Fruit fly (Drosophila melanogaster) whole organism, embryonic: ENCODE results near the gene UbcE2M.

ENCODE experiments used
- ATbp ChIP-seq: fragments of 200-800 bp; sonication (Bioruptor generic); optimal IDR thresholded peaks from 2 replicates; lab custom pipeline; 2017; ENCODE audit warnings: missing biosample characterization, mild to moderate bottlenecking, missing genetic modification characterization, missing genetic modification reagents
- Asciz ChIP-seq: fragments of 200-800 bp; sonication (Bioruptor generic); optimal IDR thresholded peaks from 2 replicates; lab custom pipeline; 2017; ENCODE audit warnings: missing biosample characterization, mild to moderate bottlenecking, missing genetic modification characterization, missing genetic modification reagents
- C15 ChIP-seq: fragments of 200-800 bp; sonication (Bioruptor generic); IDR thresholded peaks from 3 replicates; pipeline ENCODE4 v1.3.6; 2022; ENCODE audit warnings: missing biosample characterization, missing genetic modification characterization
- CG12071 ChIP-seq: fragments of 200-800 bp; sonication (Bioruptor generic); optimal IDR thresholded peaks from 3 replicates; lab custom pipeline; 2018; ENCODE audit warnings: missing biosample characterization, mild to moderate bottlenecking, missing genetic modification characterization
- CG12391 ChIP-seq: fragments of 200-800 bp; sonication (Bioruptor generic); optimal IDR thresholded peaks from 3 replicates; lab custom pipeline; 2018; ENCODE audit warnings: missing biosample characterization, mild to moderate bottlenecking, missing genetic modification characterization, moderate library complexity
- CG12744 ChIP-seq: fragments of 200-800 bp; sonication (Bioruptor generic); optimal IDR thresholded peaks from 2 replicates; lab custom pipeline; 2016; ENCODE audit warnings: missing biosample characterization, missing genetic modification characterization
- CG13123 ChIP-seq: fragments of 200-800 bp; sonication (Bioruptor generic); optimal IDR thresholded peaks from 2 replicates; lab custom pipeline; 2016; ENCODE audit warnings: missing biosample characterization, missing genetic modification characterization
- CG14014 ChIP-seq: fragments of 200-800 bp; sonication (Bioruptor generic); IDR thresholded peaks from 2 replicates; pipeline ENCODE4 v1.3.6; 2022; ENCODE audit warnings: missing biosample characterization, missing genetic modification characterization
- CG14667 ChIP-seq: fragments of 200-800 bp; sonication (Bioruptor generic); IDR thresholded peaks from 2 replicates; pipeline ENCODE4 v1.3.6; 2022; ENCODE audit warnings: missing biosample characterization, missing genetic modification characterization
- CG14710 ChIP-seq: fragments of 200-800 bp; sonication (Bioruptor generic); optimal IDR thresholded peaks from 3 replicates; lab custom pipeline; 2019; ENCODE audit warnings: missing biosample characterization, mild to moderate bottlenecking, missing genetic modification characterization, moderate library complexity
- CG15696 ChIP-seq: fragments of 200-800 bp; sonication (Bioruptor generic); optimal IDR thresholded peaks from 2 replicates; lab custom pipeline; 2019; ENCODE audit warnings: missing biosample characterization, mild to moderate bottlenecking, missing genetic modification characterization, moderate library complexity
- CG18011 ChIP-seq: fragments of 200-800 bp; sonication (Bioruptor generic); optimal IDR thresholded peaks from 2 replicates; lab custom pipeline; 2017; ENCODE audit warnings: missing biosample characterization, missing genetic modification characterization, mild to moderate bottlenecking, moderate library complexity, missing genotype
- CG2889 ChIP-seq: fragments of 200-800 bp; sonication (Bioruptor generic); IDR thresholded peaks from 3 replicates; pipeline ENCODE4 v1.3.6; 2022; ENCODE audit warnings: missing biosample characterization, missing genetic modification characterization
- CG31365 ChIP-seq: fragments of 200-800 bp; sonication (Bioruptor generic); optimal IDR thresholded peaks from 2 replicates; lab custom pipeline; 2018; ENCODE audit warnings: missing biosample characterization, mild to moderate bottlenecking, missing genetic modification characterization
- CG32767 ChIP-seq: fragments of 200-800 bp; sonication (Bioruptor generic); IDR thresholded peaks from 2 replicates; pipeline ENCODE4 v1.3.6; 2022; ENCODE audit warnings: missing biosample characterization, missing genetic modification characterization
- CG3407 ChIP-seq: fragments of 200-800 bp; sonication (Bioruptor generic); optimal IDR thresholded peaks from 2 replicates; lab custom pipeline; 2018; ENCODE audit warnings: missing biosample characterization, mild to moderate bottlenecking, missing genetic modification characterization
- CG3726 ChIP-seq: fragments of 200-800 bp; sonication (Bioruptor generic); IDR thresholded peaks from 3 replicates; pipeline ENCODE4, ENCODE4 v1.3.6; 2022; ENCODE audit warnings: missing biosample characterization, missing genetic modification characterization
- CG42726 ChIP-seq: fragments of 200-800 bp; sonication (Bioruptor generic); IDR thresholded peaks from 2 replicates; pipeline ENCODE4 v1.3.6; 2022; ENCODE audit warnings: missing biosample characterization, missing genetic modification characterization; ENCODE audit not compliant: partially characterized antibody
- CG6689 ChIP-seq: fragments of 200-800 bp; sonication (Bioruptor generic); IDR thresholded peaks from 2 replicates; pipeline ENCODE4 v1.3.6; 2022; ENCODE audit warnings: missing biosample characterization, missing genetic modification characterization
- CG8089 ChIP-seq: fragments of 200-800 bp; sonication (Bioruptor generic); optimal IDR thresholded peaks from 3 replicates; lab custom pipeline; 2016; ENCODE audit warnings: missing biosample characterization, missing genetic modification characterization
- CrebB ChIP-seq: fragments of 200-800 bp; sonication (Bioruptor generic); optimal IDR thresholded peaks from 3 replicates; lab custom pipeline; 2018; ENCODE audit warnings: missing biosample characterization, mild to moderate bottlenecking, missing genetic modification characterization
- Dip2 ChIP-seq: fragments of 200-800 bp; sonication (Bioruptor generic); IDR thresholded peaks from 2 replicates; pipeline ENCODE4 v1.3.6; 2022; ENCODE audit warnings: missing biosample characterization, missing genetic modification characterization
- Elba2 ChIP-seq: fragments of 200-800 bp; sonication (Bioruptor generic); optimal IDR thresholded peaks from 3 replicates; lab custom pipeline; 2016; ENCODE audit warnings: missing biosample characterization, missing genetic modification characterization
- Ets65A ChIP-seq: fragments of 200-800 bp; sonication (Bioruptor generic); peaks from one replicate; lab custom pipeline; 2016; ENCODE audit warnings: missing biosample characterization, missing genetic modification characterization
- HmgZ ChIP-seq: fragments of 200-800 bp; sonication (Bioruptor generic); optimal IDR thresholded peaks from 2 replicates; lab custom pipeline; 2018; ENCODE audit warnings: missing biosample characterization, mild to moderate bottlenecking, missing genetic modification characterization
- Hsf ChIP-seq: fragments of 200-800 bp; sonication (Bioruptor generic); optimal IDR thresholded peaks from 3 replicates; lab custom pipeline; 2016; ENCODE audit warnings: missing biosample characterization, missing genetic modification characterization
- NK7.1 ChIP-seq: fragments of 200-800 bp; sonication (Bioruptor generic); optimal IDR thresholded peaks from 3 replicates; lab custom pipeline; 2016; ENCODE audit warnings: missing biosample characterization, missing genetic modification characterization
- Nf-YA ChIP-seq: fragments of 200-800 bp; sonication (Bioruptor generic); IDR thresholded peaks from 2 replicates; pipeline ENCODE4 v1.3.6; 2022; ENCODE audit warnings: missing biosample characterization, missing genetic modification characterization
- Nf-YC ChIP-seq: fragments of 200-800 bp; optimal IDR thresholded peaks from 3 replicates; lab custom pipeline; 2019; ENCODE audit warnings: missing biosample characterization, mild to moderate bottlenecking, missing genetic modification characterization, moderate library complexity
- NfI ChIP-seq: fragments of 200-800 bp; sonication (Bioruptor generic); optimal IDR thresholded peaks from 3 replicates; lab custom pipeline; 2018; ENCODE audit warnings: missing biosample characterization, mild to moderate bottlenecking, missing genetic modification characterization, moderate library complexity
- Pdp1 ChIP-seq, 2 experiments: fragments of 200-800 bp; sonication (Bioruptor generic); optimal IDR thresholded peaks; 3 replicates each; lab custom pipeline; 2016; ENCODE audit warnings: missing biosample characterization in 2 of 2, missing genetic modification characterization in 2 of 2, mild to moderate bottlenecking in 1 of 2, moderate library complexity in 1 of 2
- Ptx1 ChIP-seq: fragments of 200-800 bp; sonication (Bioruptor generic); IDR thresholded peaks from 2 replicates; pipeline ENCODE4 v1.3.6; 2022; ENCODE audit warnings: missing biosample characterization, missing genetic modification characterization
- Sox100B ChIP-seq: fragments of 200-800 bp; sonication (Bioruptor generic); optimal IDR thresholded peaks from 3 replicates; lab custom pipeline; 2018; ENCODE audit warnings: missing biosample characterization, mild to moderate bottlenecking, missing genetic modification characterization
- bbx ChIP-seq: fragments of 200-800 bp; sonication (Bioruptor generic); IDR thresholded peaks from 2 replicates; pipeline ENCODE4 v1.3.6; 2022; ENCODE audit warnings: missing biosample characterization, missing genetic modification characterization; ENCODE audit not compliant: partially characterized antibody
- cad ChIP-seq: fragments of >200 bp; optimal IDR thresholded peaks from 2 replicates; lab custom pipeline; 2017; ENCODE audit warnings: missing biosample characterization, missing genetic modification characterization
- ci ChIP-seq: fragments of 200-800 bp; sonication (Bioruptor generic); IDR thresholded peaks from 3 replicates; pipeline ENCODE4 v1.3.6; 2022; ENCODE audit warnings: missing biosample characterization, missing genetic modification characterization
- dmrt11E ChIP-seq: fragments of 200-800 bp; sonication (Bioruptor generic); optimal IDR thresholded peaks from 3 replicates; lab custom pipeline; 2018; ENCODE audit warnings: missing biosample characterization, mild to moderate bottlenecking, missing genetic modification characterization, moderate library complexity
- eve ChIP-seq, 2 experiments: fragments of >200 bp; optimal IDR thresholded peaks; 2 replicates each; lab custom pipeline; 2017; ENCODE audit warnings: missing biosample characterization in 2 of 2, missing genetic modification characterization in 2 of 2
- gcm ChIP-seq: fragments of 200-800 bp; sonication (Bioruptor generic); optimal IDR thresholded peaks from 2 replicates; lab custom pipeline; 2019; ENCODE audit warnings: missing biosample characterization, mild to moderate bottlenecking, missing genetic modification characterization, moderate library complexity
- grn ChIP-seq: fragments of 200-800 bp; sonication (Bioruptor generic); optimal IDR thresholded peaks from 3 replicates; lab custom pipeline; 2017; ENCODE audit warnings: missing biosample characterization, missing genetic modification characterization
- her ChIP-seq: fragments of 200-800 bp; sonication (Bioruptor generic); optimal IDR thresholded peaks from 2 replicates; lab custom pipeline; 2016; ENCODE audit warnings: missing biosample characterization, missing genetic modification characterization
- inv ChIP-seq: fragments of 200-800 bp; sonication (Bioruptor generic); IDR thresholded peaks from 2 replicates; pipeline ENCODE4 v1.3.6; 2022; ENCODE audit warnings: missing biosample characterization, missing genetic modification characterization; ENCODE audit not compliant: partially characterized antibody
- kay ChIP-seq: fragments of 200-800 bp; sonication (Bioruptor generic); optimal IDR thresholded peaks from 2 replicates; lab custom pipeline; 2016; ENCODE audit warnings: missing biosample characterization, missing genetic modification characterization
- klu ChIP-seq: fragments of 200-800 bp; sonication (Bioruptor generic); IDR thresholded peaks from 2 replicates; pipeline ENCODE4 v1.3.6; 2022; ENCODE audit warnings: missing biosample characterization, missing genetic modification characterization
- lilli ChIP-seq: fragments of 200-800 bp; sonication (Bioruptor generic); optimal IDR thresholded peaks from 3 replicates; lab custom pipeline; 2016; ENCODE audit warnings: missing biosample characterization, missing genetic modification characterization
- mirr ChIP-seq: fragments of 200-800 bp; sonication (Bioruptor generic); optimal IDR thresholded peaks from 3 replicates; lab custom pipeline; 2018; ENCODE audit warnings: missing biosample characterization, mild to moderate bottlenecking, missing genetic modification characterization
- odd ChIP-seq: fragments of 200-800 bp; sonication (Bioruptor generic); optimal IDR thresholded peaks from 2 replicates; lab custom pipeline; 2017; ENCODE audit warnings: missing biosample characterization, mild to moderate bottlenecking, missing genetic modification characterization
- scrt ChIP-seq: fragments of 200-800 bp; sonication (Bioruptor generic); optimal IDR thresholded peaks from 2 replicates; lab custom pipeline; 2018; ENCODE audit warnings: missing biosample characterization, mild to moderate bottlenecking, missing genetic modification characterization, moderate library complexity
- slou ChIP-seq: fragments of 200-800 bp; sonication (Bioruptor generic); optimal IDR thresholded peaks from 3 replicates; lab custom pipeline; 2016; ENCODE audit warnings: missing biosample characterization, missing genetic modification characterization
- stc ChIP-seq: fragments of 200-800 bp; sonication (Bioruptor generic); IDR thresholded peaks from 2 replicates; pipeline ENCODE4 v1.3.6; 2022; ENCODE audit warnings: missing biosample characterization, missing genetic modification characterization
- trem ChIP-seq: fragments of 200-800 bp; optimal IDR thresholded peaks from 3 replicates; lab custom pipeline; 2019; ENCODE audit warnings: missing biosample characterization, mild to moderate bottlenecking, missing genetic modification characterization, moderate library complexity
- zf30C ChIP-seq: fragments of 200-800 bp; sonication (Bioruptor generic); optimal IDR thresholded peaks from 3 replicates; lab custom pipeline; 2018; ENCODE audit warnings: missing biosample characterization, mild to moderate bottlenecking, missing genetic modification characterization

UbcE2M gene

dm6 chr3L:8175818-8176217, 22.0 kb downstream of the UbcE2M start, which contains the start of gene RecQ4 (continued):
- TF ChIP-seq scrt: no peak
- TF ChIP-seq CG2889 (GFP tag; lab: Robert Waterston, UW): no peak
- TF ChIP-seq kay (GFP tag; lab: Kevin White, UChicago): no peak
- TF ChIP-seq CG18011 (GFP tag; lab: Kevin White, UChicago): peak; percentile 17
- TF ChIP-seq dmrt11E: no peak
- no peak for TF ChIP-seq CG8089 (GFP tag; lab: Kevin White, UChicago)
- peak; percentile 40 for TF ChIP-seq HmgZ (tag; lab: Kevin White, UChicago)
- TF ChIP-seq CG42726 (GFP tag; lab: Robert Waterston, UW): peak; percentile 52; the same call in 1 of the 2 replicates
- TF ChIP-seq Elba2 (GFP tag; lab: Kevin White, UChicago): peak; percentile 14
- no peak for TF ChIP-seq zf30C (GFP tag; lab: Kevin White, UChicago)
- no peak for TF ChIP-seq CG3726 (GFP tag; lab: Robert Waterston, UW)
- TF ChIP-seq CG15696 (tag; lab: Kevin White, UChicago): no peak
- no peak for TF ChIP-seq Hsf (GFP tag; lab: Kevin White, UChicago)
- no peak for TF ChIP-seq slou
- TF ChIP-seq her (GFP tag; lab: Kevin White, UChicago): no peak
- no peak for TF ChIP-seq grn (GFP tag; lab: Kevin White, UChicago)
- no peak for TF ChIP-seq CG12391 (tag; lab: Kevin White, UChicago)
- no peak for TF ChIP-seq CG31365
- no peak for TF ChIP-seq Nf-YC (tag; lab: Kevin White, UChicago)
- TF ChIP-seq lilli (GFP tag; lab: Kevin White, UChicago): no peak
- TF ChIP-seq cad: no peak
- TF ChIP-seq gcm: no peak
- TF ChIP-seq CG3407: no peak
- no peak for TF ChIP-seq odd (GFP tag; lab: Kevin White, UChicago)
- no peak for TF ChIP-seq Sox100B (GFP tag; lab: Kevin White, UChicago)
- TF ChIP-seq C15: no peak
- TF ChIP-seq CG14014 (GFP tag; lab: Robert Waterston, UW): 0 out of 2 replicates have a peak, but pooled peaks have one; percentile 19
- no peak for TF ChIP-seq Pdp1 (GFP tag; optimal IDR thresholded peaks at IDR 0.05; lab: Kevin White, UChicago)
- TF ChIP-seq NfI: no peak
- no peak for TF ChIP-seq CG32767 (GFP tag; lab: Robert Waterston, UW)
- peak; percentile 32 for TF ChIP-seq CG14710 (tag; lab: Kevin White, UChicago)
- TF ChIP-seq bbx (GFP tag; lab: Robert Waterston, UW): no peak; the same call in 1 of the 2 replicates
- TF ChIP-seq NK7.1: no peak
- TF ChIP-seq CG12744 (GFP tag; lab: Kevin White, UChicago): no peak
- TF ChIP-seq Asciz: no peak
- TF ChIP-seq CG6689 (GFP tag; lab: Robert Waterston, UW): no peak
- no peak for TF ChIP-seq Ets65A (GFP tag; lab: Kevin White, UChicago)
- TF ChIP-seq ATbp (GFP tag; lab: Kevin White, UChicago): no peak
- TF ChIP-seq CrebB (tag; lab: Kevin White, UChicago): no peak
- no peak for TF ChIP-seq eve (GFP tag; optimal IDR thresholded peaks at IDR 0.05; lab: Kevin White, UChicago)
- TF ChIP-seq CG14667 (GFP tag; lab: Robert Waterston, UW): no peak
- TF ChIP-seq Dip2 (GFP tag; lab: Robert Waterston, UW): no peak
- no peak for TF ChIP-seq stc
- TF ChIP-seq CG13123: no peak
- TF ChIP-seq ci (GFP tag; lab: Robert Waterston, UW): no peak; the same call in 2 of the 3 replicates
- TF ChIP-seq CG12071 (GFP tag; lab: Kevin White, UChicago): no peak
- no peak for TF ChIP-seq klu (GFP tag; lab: Robert Waterston, UW)
- peak; percentile 36 for TF ChIP-seq trem (tag; lab: Kevin White, UChicago)
- no peak for TF ChIP-seq Nf-YA (GFP tag; lab: Robert Waterston, UW)
- TF ChIP-seq inv (GFP tag; lab: Robert Waterston, UW): peak; percentile 29; the same call in 1 of the 2 replicates
- no peak for TF ChIP-seq mirr
- no peak for TF ChIP-seq Ptx1 (GFP tag; lab: Robert Waterston, UW)
